Worm (Caenorhabditis elegans) whole organism, young adult: ENCODE measurements around the gene spas-1.
A peak's percentile ranks its signal among the peaks of the same experiment; 100 is the strongest.

Experiments
- B0261.1 ChIP-seq: sonication (generic microtip); optimal IDR thresholded peaks from 2 replicates; lab custom pipeline; 2016; ENCODE audit warnings: mild to moderate bottlenecking, missing genetic modification characterization, moderate library complexity, missing compliant biosample characterization
- B0336.3 ChIP-seq: fragments of 200-800 bp; sonication (Bioruptor generic); IDR thresholded peaks from 2 replicates; pipeline ENCODE4 v1.3.6; 2022; ENCODE audit warnings: missing genetic modification characterization, missing compliant biosample characterization
- C17E4.6 ChIP-seq: fragments of 200-800 bp; sonication (Bioruptor generic); IDR thresholded peaks from 2 replicates; pipeline ENCODE4 v1.3.6; 2022; ENCODE audit warnings: missing genetic modification reagents, missing genetic modification characterization, missing compliant biosample characterization
- D2030.7 ChIP-seq: fragments of 200-800 bp; sonication (Bioruptor generic); IDR thresholded peaks from 2 replicates; pipeline ENCODE4 v1.3.6; 2022; ENCODE audit warnings: missing genetic modification reagents, missing genetic modification characterization, missing compliant biosample characterization
- K12H6.12 ChIP-seq: fragments of 200-800 bp; sonication (Bioruptor generic); optimal IDR thresholded peaks from 2 replicates; lab custom pipeline; 2018; ENCODE audit warnings: mild to moderate bottlenecking, missing genetic modification characterization, missing compliant biosample characterization
- T07F8.4 ChIP-seq: sonication (generic microtip); optimal IDR thresholded peaks from 2 replicates; lab custom pipeline; 2016; ENCODE audit warnings: mild to moderate bottlenecking, missing genetic modification characterization, moderate library complexity, missing compliant biosample characterization
- Y53F4B.3 ChIP-seq: fragments of 200-800 bp; sonication (Bioruptor generic); IDR thresholded peaks from 2 replicates; pipeline ENCODE4 v1.3.6; 2022; ENCODE audit warnings: missing genetic modification reagents, missing genetic modification characterization, missing compliant biosample characterization
- Y53G8AR.9 ChIP-seq: fragments of 200-800 bp; sonication (Bioruptor generic); conservative IDR thresholded peaks from 2 replicates; pipeline ENCODE4 v1.3.6; 2022; ENCODE audit warnings: missing genetic modification reagents, missing genetic modification characterization, missing compliant biosample characterization
- Y56A3A.18 ChIP-seq: fragments of 200-800 bp; sonication (Bioruptor generic); IDR thresholded peaks from 2 replicates; pipeline ENCODE4 v1.3.6; 2022; ENCODE audit warnings: missing genetic modification reagents, missing genetic modification characterization, missing compliant biosample characterization
- Y67H2A.10 ChIP-seq: fragments of 200-800 bp; sonication (Bioruptor generic); conservative IDR thresholded peaks from 2 replicates; pipeline ENCODE4 v1.3.6; 2022; ENCODE audit warnings: missing genetic modification reagents, missing genetic modification characterization, missing compliant biosample characterization
- aptf-2 ChIP-seq: fragments of 200-800 bp; sonication (Bioruptor generic); conservative IDR thresholded peaks from 2 replicates; pipeline ENCODE4 v1.3.6; 2022; ENCODE audit warnings: missing genetic modification reagents, missing genetic modification characterization, missing compliant biosample characterization
- attf-6 ChIP-seq: fragments of 200-800 bp; sonication (Bioruptor generic); IDR thresholded peaks from 2 replicates; pipeline ENCODE4 v1.3.6; 2022; ENCODE audit warnings: missing genetic modification reagents, missing genetic modification characterization, missing compliant biosample characterization
- bed-2 ChIP-seq: fragments of 200-800 bp; sonication (Bioruptor generic); IDR thresholded peaks from 2 replicates; pipeline ENCODE4 v1.3.6; 2022; ENCODE audit warnings: missing genetic modification reagents, missing genetic modification characterization, missing compliant biosample characterization
- ceh-40 ChIP-seq: fragments of 200-800 bp; sonication (Bioruptor generic); IDR thresholded peaks from 2 replicates; pipeline ENCODE4 v1.3.6; 2022; ENCODE audit warnings: missing genetic modification characterization, missing compliant biosample characterization
- egl-44 ChIP-seq: fragments of 200-800 bp; sonication (Bioruptor generic); IDR thresholded peaks from 2 replicates; pipeline ENCODE4 v1.3.6; 2022; ENCODE audit warnings: missing genetic modification reagents, missing genetic modification characterization, missing compliant biosample characterization
- egrh-3 ChIP-seq: fragments of 200-800 bp; sonication (Bioruptor generic); IDR thresholded peaks from 2 replicates; pipeline ENCODE4 v1.3.6; 2022; ENCODE audit warnings: missing genetic modification reagents, missing genetic modification characterization, missing compliant biosample characterization
- ekl-4 ChIP-seq: fragments of 200-800 bp; sonication (Bioruptor generic); IDR thresholded peaks from 2 replicates; pipeline ENCODE4 v1.3.6; 2022; ENCODE audit warnings: missing genetic modification reagents, missing genetic modification characterization, missing compliant biosample characterization
- gei-17 ChIP-seq: fragments of 200-800 bp; sonication (Bioruptor generic); optimal IDR thresholded peaks from 2 replicates; lab custom pipeline; 2018; ENCODE audit warnings: mild to moderate bottlenecking, missing genetic modification characterization, missing compliant biosample characterization
- him-1 ChIP-seq: sonication (generic microtip); optimal IDR thresholded peaks from 2 replicates; lab custom pipeline; 2016; ENCODE audit warnings: missing genotype, missing genetic modification reagents, missing genetic modification characterization, missing compliant biosample characterization
- hlh-12 ChIP-seq: sonication (generic microtip); optimal IDR thresholded peaks from 2 replicates; lab custom pipeline; 2016; ENCODE audit warnings: missing genetic modification characterization, missing compliant biosample characterization
- hsf-1 ChIP-seq: fragments of 200-800 bp; sonication (Bioruptor generic); IDR thresholded peaks from 2 replicates; pipeline ENCODE4 v1.3.6; 2022; ENCODE audit warnings: missing genetic modification reagents, missing genetic modification characterization, missing compliant biosample characterization
- lag-1 ChIP-seq: fragments of 200-800 bp; sonication (Bioruptor generic); IDR thresholded peaks from 2 replicates; pipeline ENCODE4 v1.3.6; 2022; ENCODE audit warnings: missing genetic modification reagents, missing genetic modification characterization, missing compliant biosample characterization
- let-526 ChIP-seq: fragments of 200-800 bp; sonication (Bioruptor generic); IDR thresholded peaks from 2 replicates; pipeline ENCODE4 v1.3.6; 2022; ENCODE audit warnings: missing genetic modification reagents, missing genetic modification characterization, missing compliant biosample characterization
- let-607 ChIP-seq, 2 experiments: fragments of 200-800 bp in 1 of 2; sonication (Bioruptor generic) in 1 of 2; sonication (generic microtip) in 1 of 2; optimal IDR thresholded peaks; 2 replicates each; lab custom pipeline; 2016 to 2018; ENCODE audit warnings: mild to moderate bottlenecking in 2 of 2, missing compliant biosample characterization in 2 of 2, missing genetic modification characterization in 2 of 2, moderate library complexity in 2 of 2, missing genotype in 1 of 2
- lin-26 ChIP-seq: fragments of 200-800 bp; sonication (Bioruptor generic); IDR thresholded peaks from 2 replicates; pipeline ENCODE4 v1.3.6; 2022; ENCODE audit warnings: missing genetic modification reagents, missing genetic modification characterization, missing compliant biosample characterization
- madf-3 ChIP-seq: fragments of 200-800 bp; sonication (Bioruptor generic); IDR thresholded peaks from 2 replicates; pipeline ENCODE4 v1.3.6; 2022; ENCODE audit warnings: missing genetic modification reagents, missing genetic modification characterization, missing compliant biosample characterization
- mcd-1 ChIP-seq: fragments of 200-800 bp; sonication (Bioruptor generic); IDR thresholded peaks from 2 replicates; pipeline ENCODE4 v1.3.6; 2022; ENCODE audit warnings: missing genetic modification reagents, missing genetic modification characterization, missing compliant biosample characterization
- mxl-1 ChIP-seq: sonication (generic microtip); optimal IDR thresholded peaks from 2 replicates; lab custom pipeline; 2016; ENCODE audit warnings: missing genetic modification characterization, missing compliant biosample characterization
- nhr-120 ChIP-seq: fragments of 200-800 bp; sonication (Bioruptor generic); IDR thresholded peaks from 2 replicates; pipeline ENCODE4 v1.3.6; 2022; ENCODE audit warnings: missing genetic modification characterization, missing compliant biosample characterization
- nhr-27 ChIP-seq: fragments of 200-800 bp; sonication (Bioruptor generic); optimal IDR thresholded peaks from 2 replicates; lab custom pipeline; 2018; ENCODE audit warnings: mild to moderate bottlenecking, missing genetic modification characterization, moderate library complexity, missing compliant biosample characterization
- pbrm-1 ChIP-seq: fragments of 200-800 bp; sonication (Bioruptor generic); IDR thresholded peaks from 2 replicates; pipeline ENCODE4 v1.3.6; 2022; ENCODE audit warnings: missing genetic modification reagents, missing genetic modification characterization, missing compliant biosample characterization
- repo-1 ChIP-seq: sonication (generic microtip); optimal IDR thresholded peaks from 2 replicates; lab custom pipeline; 2017; ENCODE audit warnings: mild to moderate bottlenecking, missing genetic modification characterization, missing compliant biosample characterization
- sdz-38 ChIP-seq: sonication (generic microtip); optimal IDR thresholded peaks from 2 replicates; lab custom pipeline; 2016; ENCODE audit warnings: missing genotype, missing genetic modification characterization, missing compliant biosample characterization
- snpc-1.3 ChIP-seq: sonication (generic microtip); optimal IDR thresholded peaks from 2 replicates; lab custom pipeline; 2017; ENCODE audit warnings: missing genetic modification characterization, mild to moderate bottlenecking, missing compliant biosample characterization, antibody characterized with exemption, moderate library complexity, missing genotype, missing genetic modification reagents; ENCODE audit not compliant: insufficient read depth
- snpc-4 ChIP-seq, 5 experiments: fragments of 150-350 bp in 1 of 5; sonication (generic microtip) in 4 of 5; optimal IDR thresholded peaks; 2 replicates each; lab custom pipeline; 2014 to 2018; ENCODE audit warnings: missing genetic modification characterization in 5 of 5, missing biosample characterization in 3 of 5, antibody characterized with exemption in 2 of 5, mild to moderate bottlenecking in 2 of 5, missing compliant biosample characterization in 2 of 5, missing genotype in 2 of 5, moderate library complexity in 2 of 5, missing genetic modification reagents in 1 of 5
- sptf-2 ChIP-seq: fragments of 200-800 bp; sonication (Bioruptor generic); optimal IDR thresholded peaks from 2 replicates; lab custom pipeline; 2018; ENCODE audit warnings: mild to moderate bottlenecking, missing genetic modification characterization, missing compliant biosample characterization
- tbp1 ChIP-seq: fragments of 200-800 bp; sonication (Bioruptor generic); optimal IDR thresholded peaks from 2 replicates; lab custom pipeline; 2018; ENCODE audit warnings: mild to moderate bottlenecking, missing genetic modification characterization, missing compliant biosample characterization
- unc-130 ChIP-seq: sonication (generic microtip); optimal IDR thresholded peaks from 2 replicates; lab custom pipeline; 2016; ENCODE audit warnings: missing genetic modification reagents, missing genetic modification characterization, missing compliant biosample characterization
- zfh-2 ChIP-seq: fragments of 200-800 bp; sonication (Bioruptor generic); conservative IDR thresholded peaks from 2 replicates; pipeline ENCODE4 v1.3.6; 2022; ENCODE audit warnings: missing genetic modification reagents, missing genetic modification characterization, missing compliant biosample characterization
- zim-3 ChIP-seq: sonication (generic microtip); optimal IDR thresholded peaks from 2 replicates; lab custom pipeline; 2017; ENCODE audit warnings: mild to moderate bottlenecking, missing genetic modification characterization, moderate library complexity, missing compliant biosample characterization
- ztf-22 ChIP-seq: fragments of 200-800 bp; sonication (Bioruptor generic); optimal IDR thresholded peaks from 2 replicates; lab custom pipeline; 2018; ENCODE audit warnings: mild to moderate bottlenecking, missing genetic modification characterization, moderate library complexity, missing compliant biosample characterization
- ztf-25 ChIP-seq: fragments of 200-800 bp; sonication (Bioruptor generic); IDR thresholded peaks from 2 replicates; pipeline ENCODE4 v1.3.6; 2022; ENCODE audit warnings: missing genetic modification reagents, missing genetic modification characterization, missing compliant biosample characterization
- ztf-26 ChIP-seq: sonication (generic microtip); optimal IDR thresholded peaks from 2 replicates; lab custom pipeline; 2017; ENCODE audit warnings: missing genetic modification characterization, missing compliant biosample characterization
- ztf-28 ChIP-seq: fragments of 200-800 bp; sonication (Bioruptor generic); IDR thresholded peaks from 2 replicates; pipeline ENCODE4 v1.3.6; 2022; ENCODE audit warnings: missing genetic modification reagents, missing genetic modification characterization, missing compliant biosample characterization

spas-1 gene

DNA sequence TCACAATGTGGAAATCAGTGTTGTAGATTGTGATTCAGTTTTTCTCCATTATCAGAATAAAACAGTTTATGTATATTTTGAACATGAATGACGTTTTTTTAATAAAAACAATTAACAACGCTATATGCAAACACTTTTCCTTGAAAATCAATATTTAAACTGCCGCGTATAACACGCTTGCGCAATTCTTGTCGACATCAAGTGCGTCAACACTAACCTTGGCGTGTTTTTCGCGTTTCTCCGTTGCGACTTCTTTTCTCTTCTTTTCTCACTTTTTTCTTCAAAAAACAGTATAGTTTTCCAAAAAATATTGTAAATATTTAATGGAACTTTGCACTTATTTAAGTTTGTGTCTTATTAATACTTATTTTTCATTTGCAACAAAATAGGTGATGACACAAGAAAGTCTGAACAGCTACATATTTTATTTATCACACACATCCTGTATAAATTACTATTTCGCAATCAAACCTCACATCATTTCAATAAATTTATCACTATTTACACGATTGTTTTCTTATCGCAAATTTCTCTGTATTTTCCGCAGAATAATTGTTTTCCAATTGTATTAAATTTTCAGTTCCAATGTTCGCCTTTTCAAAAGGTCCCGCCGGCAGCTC is at the start of gene spas-1 (continued):
- TF ChIP-seq gei-17 (GFP tag; lab: Kevin White, UChicago) = peak; percentile 19
- TF ChIP-seq lag-1 (GFP tag; lab: Robert Waterston, UW) = no peak
- peak; percentile 70; the same call in 1 of the 2 replicates for TF ChIP-seq ekl-4 (GFP tag; lab: Robert Waterston, UW)
- TF ChIP-seq hsf-1 (GFP tag; lab: Robert Waterston, UW) = no peak
- TF ChIP-seq D2030.7 (GFP tag; lab: Robert Waterston, UW) = no peak; the same call in 1 of the 2 replicates
- no peak for TF ChIP-seq egrh-3 (GFP tag; lab: Robert Waterston, UW)
- TF ChIP-seq snpc-4 (GFP tag; optimal IDR thresholded peaks at IDR 0.05; lab: Kevin White, UChicago) = no peak
- peak in 1 of 4 experiments; percentile 76 for TF ChIP-seq snpc-4 (tag; optimal IDR thresholded peaks at IDR 0.05; lab: Kevin White, UChicago)
- TF ChIP-seq aptf-2 = no peak
- no peak for TF ChIP-seq Y67H2A.10
- no peak for TF ChIP-seq bed-2 (GFP tag; lab: Robert Waterston, UW)
- TF ChIP-seq lin-26 (GFP tag; lab: Robert Waterston, UW) = no peak
- peak; percentile 38 for TF ChIP-seq repo-1 (tag; lab: Kevin White, UChicago)
- TF ChIP-seq pbrm-1 (GFP tag; lab: Robert Waterston, UW) = peak; percentile 83; the same call in 1 of the 2 replicates
- TF ChIP-seq B0261.1 = no peak
- TF ChIP-seq sptf-2 = no peak
- no peak for TF ChIP-seq C17E4.6
- 0 out of 2 replicates have a peak, but pooled peaks have one; percentile 22 for TF ChIP-seq Y53G8AR.9 (GFP tag; lab: Robert Waterston, UW)
- peak; percentile 67 for TF ChIP-seq B0336.3 (GFP tag; lab: Robert Waterston, UW)
- TF ChIP-seq let-607 (tag; optimal IDR thresholded peaks at IDR 0.05; lab: Kevin White, UChicago) = peak in 1 of 2 experiments; percentile 47
- TF ChIP-seq Y56A3A.18 (GFP tag; lab: Robert Waterston, UW) = peak; percentile 49; the same call in 1 of the 2 replicates
- TF ChIP-seq him-1 = peak; percentile 7
- no peak for TF ChIP-seq hlh-12 (tag; lab: Kevin White, UChicago)
- TF ChIP-seq ztf-28 (GFP tag; lab: Robert Waterston, UW) = no peak
- peak; percentile 48 for TF ChIP-seq K12H6.12
- TF ChIP-seq sdz-38 (tag; lab: Kevin White, UChicago) = no peak
- TF ChIP-seq attf-6 = no peak
- TF ChIP-seq madf-3 (GFP tag; lab: Robert Waterston, UW) = 0 out of 2 replicates have a peak, but pooled peaks have one; percentile 5
- no peak for TF ChIP-seq unc-130
- no peak for TF ChIP-seq ztf-22
- no peak for TF ChIP-seq zim-3 (tag; lab: Kevin White, UChicago)
- TF ChIP-seq nhr-120 (GFP tag; lab: Robert Waterston, UW) = no peak

DNA sequence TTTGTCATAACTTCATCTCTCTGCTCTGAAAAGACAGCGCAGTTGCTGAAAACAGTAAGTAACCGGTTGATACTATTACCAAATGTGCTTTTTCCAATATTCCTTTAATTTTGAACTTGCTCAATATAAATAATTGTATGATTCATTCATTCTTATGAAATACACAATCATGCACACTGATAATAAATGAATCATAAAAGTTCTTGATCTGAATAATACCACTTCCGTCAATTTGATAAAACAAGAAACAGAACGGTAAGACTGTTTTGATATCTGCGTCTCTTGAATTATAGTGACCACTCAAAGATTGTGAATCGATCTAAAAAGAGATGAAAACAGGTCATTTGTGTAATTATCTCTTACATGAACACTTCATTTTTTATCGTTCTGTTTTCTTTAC is 49.3 kb upstream of the spas-1 start, which contains the start of gene F21C10.4:
Gene F21C10.4 (plus strand): TSS at position 301 of the 400 bp plus-strand sequence.
- no peak for TF ChIP-seq let-526
- TF ChIP-seq mxl-1 (tag; lab: Kevin White, UChicago) = no peak
- TF ChIP-seq nhr-27 = no peak
- TF ChIP-seq hlh-12 (tag; lab: Kevin White, UChicago) = no peak
- TF ChIP-seq snpc-1.3 (tag; lab: Kevin White, UChicago) = no peak

DNA sequence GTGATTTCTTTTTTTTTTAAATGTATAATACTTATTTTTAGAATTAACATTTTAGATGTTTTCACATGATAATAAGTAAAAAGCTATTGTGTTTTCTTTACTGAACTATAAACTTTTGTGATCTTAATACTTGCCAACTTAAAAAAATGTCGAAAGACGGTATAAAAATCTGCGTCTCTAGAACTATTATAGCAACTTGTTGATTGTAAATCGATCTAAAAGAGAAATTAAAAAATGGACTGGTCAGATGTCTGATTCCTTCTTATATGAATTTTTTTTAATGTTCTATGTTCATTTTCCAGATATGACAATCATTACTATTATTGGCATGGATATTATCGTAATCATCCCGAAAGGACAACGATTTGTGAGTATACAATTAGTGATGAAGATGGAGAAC is 47.8 kb upstream of the spas-1 start, which contains the start of gene F21C10.3:
Gene F21C10.3 (plus strand): TSS at position 301 of the 400 bp plus-strand sequence.
- TF ChIP-seq mcd-1 (GFP tag; lab: Robert Waterston, UW) = no peak
- TF ChIP-seq lin-26 (GFP tag; lab: Robert Waterston, UW) = no peak
- TF ChIP-seq tbp1 = no peak
- TF ChIP-seq T07F8.4 (tag; lab: Kevin White, UChicago) = no peak
- TF ChIP-seq ztf-25 (GFP tag; lab: Robert Waterston, UW) = no peak
- TF ChIP-seq ztf-26 (tag; lab: Kevin White, UChicago) = no peak
- TF ChIP-seq zfh-2 (GFP tag; lab: Robert Waterston, UW) = no peak
- TF ChIP-seq Y53F4B.3 = no peak
- no peak for TF ChIP-seq nhr-27
- TF ChIP-seq ceh-40 (GFP tag; lab: Robert Waterston, UW) = no peak
- TF ChIP-seq egl-44 (GFP tag; lab: Robert Waterston, UW) = no peak
